Worm (Caenorhabditis elegans) whole organism, L4 larva: ENCODE measurements around the gene rsks-1.

Source experiments
- R02D3.7 ChIP-seq: fragments of 150-350 bp; sonication (generic microtip); optimal IDR thresholded peaks from 3 replicates; lab custom pipeline; 2014; ENCODE audit warnings: missing biosample characterization, missing genetic modification characterization
- Y75B8A.6 ChIP-seq: fragments of 200-800 bp; sonication (Bioruptor generic); IDR thresholded peaks from 2 replicates; pipeline ENCODE4 v1.3.6; 2022; ENCODE audit warnings: missing genetic modification reagents, missing genetic modification characterization, missing compliant biosample characterization
- aha-1 ChIP-seq: fragments of 150-350 bp; peaks from one replicate; lab custom pipeline; 2014; ENCODE audit warnings: missing biosample characterization, missing genetic modification characterization
- attf-4 ChIP-seq: sonication (generic microtip); optimal IDR thresholded peaks from 3 replicates; lab custom pipeline; 2017; ENCODE audit warnings: missing biosample characterization, missing genetic modification characterization
- ceh-28 ChIP-seq: fragments of 150-350 bp; optimal IDR thresholded peaks from 2 replicates; lab custom pipeline; 2014; ENCODE audit warnings: missing biosample characterization, missing genetic modification reagents, missing genetic modification characterization
- ceh-32 ChIP-seq: sonication (generic microtip); optimal IDR thresholded peaks from 2 replicates; lab custom pipeline; 2016; ENCODE audit warnings: mild to moderate bottlenecking, missing genetic modification characterization, missing compliant biosample characterization; ENCODE audit not compliant: poor library complexity
- ceh-82 ChIP-seq: sonication (generic microtip); optimal IDR thresholded peaks from 2 replicates; lab custom pipeline; 2017; ENCODE audit warnings: missing biosample characterization, missing genetic modification characterization
- dmd-9 ChIP-seq: fragments of 200-800 bp; sonication (Bioruptor generic); IDR thresholded peaks from 2 replicates; pipeline ENCODE4 v1.3.6; 2022; ENCODE audit warnings: missing genetic modification reagents, missing genetic modification characterization, missing compliant biosample characterization
- dpl-1 ChIP-seq: fragments of 150-350 bp; optimal IDR thresholded peaks from 2 replicates; lab custom pipeline; 2014; ENCODE audit warnings: missing biosample characterization, missing genetic modification reagents, missing genetic modification characterization
- egl-27 ChIP-seq: sonication (generic microtip); optimal IDR thresholded peaks from 3 replicates; lab custom pipeline; 2017; ENCODE audit warnings: missing biosample characterization, missing genetic modification reagents, missing genetic modification characterization
- egl-43 ChIP-seq: fragments of 200-800 bp; sonication (Bioruptor generic); IDR thresholded peaks from 2 replicates; pipeline ENCODE4 v1.3.6; 2022; ENCODE audit warnings: missing genetic modification reagents, missing genetic modification characterization, missing compliant biosample characterization
- hif-1 ChIP-seq, 2 experiments: sonication (generic microtip); optimal IDR thresholded peaks; 2 replicates each; lab custom pipeline; 2016 to 2017; ENCODE audit warnings: missing compliant biosample characterization in 2 of 2, missing genetic modification characterization in 2 of 2, missing genetic modification reagents in 2 of 2, missing genotype in 2 of 2, mild to moderate bottlenecking in 1 of 2
- lin-1 ChIP-seq: fragments of 200-800 bp; sonication (Bioruptor generic); IDR thresholded peaks from 2 replicates; pipeline ENCODE4 v1.3.6; 2022; ENCODE audit warnings: missing genetic modification reagents, missing genetic modification characterization, missing compliant biosample characterization
- lin-13 ChIP-seq: fragments of 150-350 bp; optimal IDR thresholded peaks from 2 replicates; lab custom pipeline; 2014; ENCODE audit warnings: missing biosample characterization, missing genetic modification reagents, missing genetic modification characterization
- lin-15B ChIP-seq: fragments of 150-350 bp; sonication (generic microtip); optimal IDR thresholded peaks from 3 replicates; lab custom pipeline; 2014; ENCODE audit warnings: missing biosample characterization, missing genetic modification characterization
- lin-38 ChIP-seq: fragments of 200-800 bp; sonication (Bioruptor generic); IDR thresholded peaks from 2 replicates; pipeline ENCODE4 v1.3.6; 2022; ENCODE audit warnings: missing genetic modification reagents, missing genetic modification characterization, missing compliant biosample characterization
- lsy-2 ChIP-seq, 2 experiments: fragments of 150-350 bp in 1 of 2; sonication (generic microtip) in 1 of 2; optimal IDR thresholded peaks; 2 replicates each; lab custom pipeline; 2014 to 2017; ENCODE audit warnings: missing biosample characterization in 2 of 2, missing genetic modification characterization in 2 of 2
- mes-2 ChIP-seq: sonication (generic microtip); optimal IDR thresholded peaks from 2 replicates; lab custom pipeline; 2016; ENCODE audit warnings: missing genotype, mild to moderate bottlenecking, missing genetic modification characterization, missing compliant biosample characterization; ENCODE audit not compliant: poor library complexity, severe bottlenecking
- mxl-2 ChIP-seq: fragments of 200-800 bp; sonication (Bioruptor generic); conservative IDR thresholded peaks from 2 replicates; pipeline ENCODE4 v1.3.6; 2022; ENCODE audit warnings: missing genetic modification reagents, missing genetic modification characterization, missing compliant biosample characterization
- mxl-3 ChIP-seq: fragments of 200-800 bp; sonication (Bioruptor generic); optimal IDR thresholded peaks from 2 replicates; lab custom pipeline; 2018; ENCODE audit warnings: mild to moderate bottlenecking, missing genetic modification characterization, missing compliant biosample characterization
- nhr-10 ChIP-seq: fragments of 150-350 bp; optimal IDR thresholded peaks from 2 replicates; lab custom pipeline; 2014; ENCODE audit warnings: missing biosample characterization, missing genetic modification characterization
- nhr-111 ChIP-seq: fragments of 200-800 bp; sonication (Bioruptor generic); optimal IDR thresholded peaks from 2 replicates; lab custom pipeline; 2018; ENCODE audit warnings: mild to moderate bottlenecking, missing genetic modification characterization, missing compliant biosample characterization
- nhr-25 ChIP-seq: sonication (generic microtip); optimal IDR thresholded peaks from 2 replicates; lab custom pipeline; 2017; ENCODE audit warnings: missing genetic modification characterization, mild to moderate bottlenecking, missing compliant biosample characterization, antibody characterized with exemption, moderate library complexity, borderline replicate concordance; ENCODE audit not compliant: insufficient read depth
- nhr-41 ChIP-seq: fragments of 200-800 bp; sonication (Bioruptor generic); IDR thresholded peaks from 2 replicates; pipeline ENCODE4 v1.3.6; 2022; ENCODE audit warnings: missing genetic modification reagents, missing genetic modification characterization, missing compliant biosample characterization
- nhr-48 ChIP-seq: sonication (generic microtip); optimal IDR thresholded peaks from 2 replicates; lab custom pipeline; 2016; ENCODE audit warnings: mild to moderate bottlenecking, missing genetic modification characterization, missing compliant biosample characterization
- pha-4 ChIP-seq, 2 experiments: fragments of 150-350 bp in 1 of 2; fragments of 200-800 bp in 1 of 2; sonication (Bioruptor generic) in 1 of 2; IDR thresholded peaks in 1 of 2; optimal IDR thresholded peaks in 1 of 2; 2 replicates each; pipeline versions ENCODE4 v1.3.6 to Lab custom; 2014 to 2022; ENCODE audit warnings: missing genetic modification characterization in 2 of 2, missing genetic modification reagents in 2 of 2, missing biosample characterization in 1 of 2, missing compliant biosample characterization in 1 of 2
- php-3 ChIP-seq: fragments of 200-800 bp; sonication (Bioruptor generic); IDR thresholded peaks from 2 replicates; pipeline ENCODE4 v1.3.6; 2022; ENCODE audit warnings: missing genetic modification reagents, missing genetic modification characterization, missing compliant biosample characterization
- rbr-2 ChIP-seq: sonication (generic microtip); optimal IDR thresholded peaks from 2 replicates; lab custom pipeline; 2016; ENCODE audit warnings: missing genotype, missing genetic modification characterization, missing compliant biosample characterization
- set-16 ChIP-seq: fragments of 200-800 bp; sonication (Bioruptor generic); IDR thresholded peaks from 2 replicates; pipeline ENCODE4 v1.3.6; 2022; ENCODE audit warnings: missing genetic modification reagents, missing genetic modification characterization, missing compliant biosample characterization
- unc-130 ChIP-seq: sonication (generic microtip); optimal IDR thresholded peaks from 2 replicates; lab custom pipeline; 2016; ENCODE audit warnings: missing genetic modification reagents, missing genetic modification characterization, missing compliant biosample characterization

rsks-1 gene

DNA sequence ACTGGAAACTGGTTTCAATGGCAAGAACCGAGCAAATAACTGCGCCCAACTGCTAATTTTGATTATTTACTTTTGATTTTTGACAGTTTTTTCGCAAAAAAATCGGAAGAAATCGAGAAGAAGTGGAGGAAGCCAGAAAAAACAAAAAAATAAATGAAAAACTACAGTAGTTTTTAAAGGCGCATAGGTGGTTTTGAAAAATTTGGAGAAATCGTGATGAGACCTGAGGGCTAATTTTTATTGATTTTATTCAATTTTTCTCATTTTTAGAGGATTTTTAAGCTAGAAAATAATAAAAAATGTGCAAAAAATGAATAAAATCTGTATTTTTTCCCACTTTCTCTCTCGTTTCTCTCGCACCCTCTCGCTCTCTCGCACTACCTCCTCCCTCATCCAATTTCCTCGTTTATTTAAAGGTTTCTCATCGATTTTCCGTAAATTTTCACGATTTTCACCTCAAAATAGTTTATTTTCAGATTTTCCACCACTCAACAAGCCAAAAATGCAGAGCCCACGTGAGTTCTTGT lies 29.7 kb downstream of the rsks-1 start, which contains the start of gene Y47D3A.20:
Y47D3A.20 (plus strand) TSS at position 477 of the 527 bp plus-strand sequence.
- no peak for TF ChIP-seq attf-4 (tag; lab: Kevin White, UChicago)
- TF ChIP-seq mes-2 = no peak
- no peak for TF ChIP-seq rbr-2 (tag; lab: Kevin White, UChicago)
- no peak for TF ChIP-seq lin-1
- TF ChIP-seq egl-43 = no peak
- no peak for TF ChIP-seq egl-27
- no peak for TF ChIP-seq unc-130
- TF ChIP-seq mxl-2 (GFP tag; lab: Robert Waterston, UW) = no peak
- TF ChIP-seq R02D3.7 (tag; lab: Kevin White, UChicago) = no peak
- TF ChIP-seq ceh-32 (tag; lab: Kevin White, UChicago) = no peak
- no peak for TF ChIP-seq Y75B8A.6 (GFP tag; lab: Robert Waterston, UW)
- TF ChIP-seq set-16 = no peak
- TF ChIP-seq, all 104 proteins: peak for 0

- TF ChIP-seq lin-38 (GFP tag; lab: Robert Waterston, UW) (no peak), pha-4 (GFP tag; IDR thresholded peaks at IDR 0.05; lab: Robert Waterston, UW) (no peak), pha-4 (tag; optimal IDR thresholded peaks at IDR 0.05; lab: Kevin White, UChicago) (no peak), dpl-1 (no peak), unc-130 (no peak)
Measured at ce11 chrIII:11278817-11279216, 33.9 kb downstream of the rsks-1 start, which contains the start of gene Y47D3A.21. Gene Y47D3A.21, minus strand, starts transcription at chrIII:11278917.

DNA sequence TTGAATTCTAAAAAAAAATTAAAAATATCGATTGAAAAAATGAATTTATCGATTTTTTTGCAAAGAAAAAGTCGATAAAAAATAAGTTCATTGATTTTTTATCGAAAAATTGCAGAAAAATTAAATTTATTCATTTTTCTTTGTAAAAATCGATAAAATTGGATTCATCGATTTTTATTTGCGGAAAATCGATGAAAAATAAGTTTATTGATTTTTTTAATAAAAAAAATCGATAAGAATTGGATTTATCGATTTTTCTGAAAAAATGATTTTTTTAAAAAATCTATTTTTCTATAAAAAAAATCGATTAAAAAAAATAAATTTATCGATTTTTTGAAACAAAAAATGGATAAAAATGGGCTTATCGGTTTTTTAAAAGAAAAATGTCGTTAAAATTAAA lies 35.0 kb downstream of the rsks-1 start:
- peak; percentile 92 for TF ChIP-seq ceh-28 (tag; lab: Kevin White, UChicago)
- TF ChIP-seq lin-15B (tag; lab: Kevin White, UChicago) = no peak
- no peak for TF ChIP-seq nhr-25 (tag; lab: Kevin White, UChicago)

DNA sequence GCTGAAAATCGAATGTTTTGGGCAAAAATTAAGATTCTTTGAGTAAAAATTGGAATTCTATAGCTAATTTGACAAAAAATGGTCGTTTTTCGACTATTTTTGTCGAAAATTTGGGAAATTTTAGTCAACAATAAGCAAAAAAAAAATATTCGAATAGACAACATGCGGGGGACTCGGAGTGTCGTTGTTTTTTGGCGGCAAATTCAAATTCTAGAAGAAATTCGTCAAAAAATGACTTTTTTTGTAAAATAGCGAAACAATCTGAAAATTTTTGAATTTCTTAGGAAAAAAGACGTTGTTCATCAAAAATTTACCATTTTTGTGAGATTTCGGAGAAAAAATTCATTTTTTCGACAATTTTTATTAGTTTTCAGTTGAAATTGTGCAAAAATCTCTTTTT lies 38.7 kb downstream of the rsks-1 start:
- TF ChIP-seq mxl-2 (GFP tag; lab: Robert Waterston, UW) (no peak), aha-1 (tag; lab: Kevin White, UChicago) (peak; percentile 32)

ce11 chrIII:11286069-11286468 lies 41.1 kb downstream of the rsks-1 start:
- no peak for TF ChIP-seq nhr-111
- TF ChIP-seq unc-130 = peak; percentile 50
- no peak for TF ChIP-seq aha-1 (tag; lab: Kevin White, UChicago)
- TF ChIP-seq mxl-3 (GFP tag; lab: Kevin White, UChicago) = no peak
- TF ChIP-seq lsy-2 (tag; optimal IDR thresholded peaks at IDR 0.05; lab: Kevin White, UChicago) = peak in 1 of 2 experiments; percentile 37
- TF ChIP-seq nhr-41 (GFP tag; lab: Robert Waterston, UW) = no peak
- no peak for TF ChIP-seq ceh-82 (tag; lab: Kevin White, UChicago)
- peak; percentile 12 for TF ChIP-seq lin-13 (GFP tag; lab: Kevin White, UChicago)
- peak; percentile 84 for TF ChIP-seq dpl-1
- TF ChIP-seq mes-2 = peak; percentile 96
- TF ChIP-seq hif-1 (tag; optimal IDR thresholded peaks at IDR 0.05; lab: Kevin White, UChicago) = peak in 1 of 2 experiments; percentile 81
- TF ChIP-seq dmd-9 (GFP tag; lab: Robert Waterston, UW) = peak; percentile 48; the same call in 1 of the 2 replicates
- peak; percentile 52 for TF ChIP-seq lin-38 (GFP tag; lab: Robert Waterston, UW)
- TF ChIP-seq php-3 = no peak
- no peak for TF ChIP-seq nhr-48

DNA sequence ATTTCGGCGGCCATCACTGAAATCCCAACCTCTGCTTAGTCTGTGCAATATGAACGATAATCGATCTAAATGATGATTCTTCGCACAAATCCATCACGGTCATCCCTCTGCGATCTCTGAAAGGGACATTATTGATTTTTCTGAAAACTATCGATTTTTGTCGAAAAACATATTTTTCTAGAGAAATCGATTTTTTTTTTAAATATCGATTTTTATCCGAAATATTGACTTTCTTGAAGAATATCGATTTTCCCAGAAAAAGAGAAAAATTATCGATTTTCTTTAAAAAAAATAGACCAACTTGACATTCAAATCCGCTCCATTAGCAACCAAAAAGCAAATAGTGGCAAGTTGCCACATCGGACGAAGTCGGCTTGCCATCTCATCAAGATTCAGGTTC lies 42.4 kb downstream of the rsks-1 start:
- TF ChIP-seq ceh-28 (tag; lab: Kevin White, UChicago) = peak; percentile 95
- TF ChIP-seq nhr-10 (tag; lab: Kevin White, UChicago) = no peak
